Fruit fly (Drosophila melanogaster): ENCODE results near the gene CG34001.

dm6 chr3L:10665433-10666150 lies 34.7 kb downstream of the CG34001 start:
- TF ChIP-seq CTCF (optimal IDR thresholded peaks at IDR 0.05) (no peak), CG8478 (optimal IDR thresholded peaks at IDR 0.05) (no peak)
